Fruit fly (Drosophila melanogaster) whole organism, prepupa: ENCODE measurements around the gene plh.
A peak's percentile ranks its signal among the peaks of the same experiment; 100 is the strongest.

Experiments
- CG10631 ChIP-seq: fragments of 200-800 bp; sonication (Bioruptor generic); optimal IDR thresholded peaks from 2 replicates; lab custom pipeline; 2016; ENCODE audit warnings: missing biosample characterization, missing genetic modification characterization
- CG10669 ChIP-seq: fragments of 200-800 bp; sonication (Bioruptor generic); optimal IDR thresholded peaks from 3 replicates; lab custom pipeline; 2018; ENCODE audit warnings: missing biosample characterization, mild to moderate bottlenecking, missing genetic modification characterization, moderate library complexity
- CG11762 ChIP-seq: fragments of 200-800 bp; sonication (Bioruptor generic); optimal IDR thresholded peaks from 3 replicates; lab custom pipeline; 2016; ENCODE audit warnings: missing biosample characterization, missing genetic modification characterization; ENCODE audit not compliant: insufficient read depth
- CG11902 ChIP-seq: fragments of 200-800 bp; sonication (Bioruptor generic); optimal IDR thresholded peaks from 3 replicates; lab custom pipeline; 2016; ENCODE audit warnings: missing biosample characterization, missing genetic modification characterization
- CG1621 ChIP-seq: fragments of 200-800 bp; sonication (Bioruptor generic); optimal IDR thresholded peaks from 3 replicates; lab custom pipeline; 2018; ENCODE audit warnings: missing biosample characterization, mild to moderate bottlenecking, missing genetic modification characterization
- CG16779 ChIP-seq: fragments of 200-800 bp; sonication (Bioruptor generic); optimal IDR thresholded peaks from 3 replicates; lab custom pipeline; 2017; ENCODE audit warnings: missing biosample characterization, mild to moderate bottlenecking, missing genetic modification characterization
- CG3032 ChIP-seq: fragments of 200-800 bp; optimal IDR thresholded peaks from 2 replicates; lab custom pipeline; 2019; ENCODE audit warnings: missing biosample characterization, mild to moderate bottlenecking, missing genetic modification characterization, moderate library complexity
- CG32006 ChIP-seq: fragments of 200-800 bp; sonication (Bioruptor generic); optimal IDR thresholded peaks from 3 replicates; lab custom pipeline; 2017; ENCODE audit warnings: missing biosample characterization, mild to moderate bottlenecking, missing genetic modification characterization
- CG4318 ChIP-seq: fragments of 200-800 bp; sonication (Bioruptor generic); optimal IDR thresholded peaks from 3 replicates; lab custom pipeline; 2017; ENCODE audit warnings: missing biosample characterization, mild to moderate bottlenecking, missing genetic modification characterization
- CG6163 ChIP-seq: fragments of 200-800 bp; sonication (Bioruptor generic); IDR thresholded peaks from 3 replicates; pipeline ENCODE4 v1.3.6; 2022; ENCODE audit warnings: missing biosample characterization, missing genetic modification characterization
- CG6276 ChIP-seq: fragments of 200-800 bp; sonication (Bioruptor generic); optimal IDR thresholded peaks from 2 replicates; lab custom pipeline; 2017; ENCODE audit warnings: missing biosample characterization, mild to moderate bottlenecking, missing genetic modification characterization
- CG6808 ChIP-seq: fragments of 200-800 bp; sonication (Bioruptor generic); optimal IDR thresholded peaks from 3 replicates; lab custom pipeline; 2017; ENCODE audit warnings: missing biosample characterization, missing genetic modification characterization, mild to moderate bottlenecking, moderate library complexity, missing genetic modification reagents
- CG6854 ChIP-seq: fragments of 200-800 bp; sonication (Bioruptor generic); optimal IDR thresholded peaks from 2 replicates; lab custom pipeline; 2017; ENCODE audit warnings: missing biosample characterization, mild to moderate bottlenecking, missing genetic modification characterization
- CG7368 ChIP-seq: fragments of 200-800 bp; sonication (Bioruptor generic); optimal IDR thresholded peaks from 3 replicates; lab custom pipeline; 2016; ENCODE audit warnings: missing biosample characterization, missing genetic modification characterization
- CG8119 ChIP-seq: fragments of 200-800 bp; sonication (Bioruptor generic); IDR thresholded peaks from 3 replicates; pipeline ENCODE4 v1.3.6; 2022; ENCODE audit warnings: missing biosample characterization, missing genetic modification characterization
- CG9139 ChIP-seq: fragments of 200-800 bp; sonication (Bioruptor generic); optimal IDR thresholded peaks from 3 replicates; lab custom pipeline; 2017; ENCODE audit warnings: missing biosample characterization, mild to moderate bottlenecking, missing genetic modification characterization
- Eip75B ChIP-seq: fragments of 200-800 bp; sonication (Bioruptor generic); optimal IDR thresholded peaks from 3 replicates; lab custom pipeline; 2016; ENCODE audit warnings: missing biosample characterization, missing genetic modification characterization
- Eip78C ChIP-seq: fragments of 200-800 bp; sonication (Bioruptor generic); peaks from one replicate; lab custom pipeline; 2016; ENCODE audit warnings: missing biosample characterization, missing genetic modification characterization
- Eip93F ChIP-seq: fragments of 200-800 bp; sonication (Bioruptor generic); optimal IDR thresholded peaks from 2 replicates; lab custom pipeline; 2016; ENCODE audit warnings: missing biosample characterization, mild to moderate bottlenecking, missing genetic modification characterization
- Ets21C ChIP-seq: fragments of 200-800 bp; sonication (Bioruptor generic); optimal IDR thresholded peaks from 3 replicates; lab custom pipeline; 2016; ENCODE audit warnings: missing biosample characterization, missing genetic modification characterization
- Hr38 ChIP-seq: sonication (Bioruptor generic); optimal IDR thresholded peaks from 2 replicates; lab custom pipeline; 2016; ENCODE audit warnings: missing biosample characterization, missing genetic modification characterization
- Hr39 ChIP-seq: fragments of 200-800 bp; sonication (Bioruptor generic); optimal IDR thresholded peaks from 2 replicates; lab custom pipeline; 2016; ENCODE audit warnings: missing biosample characterization, missing genetic modification characterization
- Lpt ChIP-seq: fragments of 200-800 bp; sonication (Bioruptor generic); optimal IDR thresholded peaks from 3 replicates; lab custom pipeline; 2016; ENCODE audit warnings: missing biosample characterization, missing genetic modification characterization
- Met ChIP-seq: fragments of 200-800 bp; sonication (Bioruptor generic); optimal IDR thresholded peaks from 3 replicates; lab custom pipeline; 2016; ENCODE audit warnings: missing biosample characterization, missing genetic modification characterization
- OdsH ChIP-seq: fragments of 200-800 bp; sonication (Bioruptor generic); optimal IDR thresholded peaks from 3 replicates; lab custom pipeline; 2016; ENCODE audit warnings: missing biosample characterization, missing genetic modification characterization
- Smox ChIP-seq: fragments of 200-800 bp; sonication (Bioruptor generic); optimal IDR thresholded peaks from 3 replicates; lab custom pipeline; 2016; ENCODE audit warnings: missing biosample characterization, missing genetic modification characterization
- Sox14 ChIP-seq: fragments of 200-800 bp; sonication (Bioruptor generic); optimal IDR thresholded peaks from 3 replicates; lab custom pipeline; 2016; ENCODE audit warnings: missing biosample characterization, missing genetic modification characterization
- acj6 ChIP-seq: fragments of 200-800 bp; sonication (Bioruptor generic); optimal IDR thresholded peaks from 3 replicates; lab custom pipeline; 2016; ENCODE audit warnings: missing biosample characterization, missing genetic modification characterization
- dac ChIP-seq: fragments of 200-800 bp; sonication (Bioruptor generic); optimal IDR thresholded peaks from 2 replicates; lab custom pipeline; 2017; ENCODE audit warnings: missing biosample characterization, mild to moderate bottlenecking, missing genetic modification characterization
- dsx ChIP-seq: fragments of 200-800 bp; optimal IDR thresholded peaks from 3 replicates; lab custom pipeline; 2019; ENCODE audit warnings: missing biosample characterization, mild to moderate bottlenecking, missing genetic modification characterization, moderate library complexity; ENCODE audit not compliant: poor library complexity, severe bottlenecking
- eg ChIP-seq: fragments of 200-800 bp; sonication (Bioruptor generic); IDR thresholded peaks from 3 replicates; pipeline ENCODE4 v1.3.6; 2022; ENCODE audit warnings: missing biosample characterization, missing genetic modification characterization
- esn ChIP-seq: fragments of 200-800 bp; sonication (Bioruptor generic); optimal IDR thresholded peaks from 2 replicates; lab custom pipeline; 2016; ENCODE audit warnings: missing biosample characterization, mild to moderate bottlenecking, missing genetic modification characterization, moderate library complexity
- fd59A ChIP-seq: fragments of 200-800 bp; sonication (Bioruptor generic); optimal IDR thresholded peaks from 2 replicates; lab custom pipeline; 2017; ENCODE audit warnings: missing biosample characterization, mild to moderate bottlenecking, missing genetic modification characterization, missing genetic modification reagents
- fd85E ChIP-seq: fragments of 200-800 bp; sonication (Bioruptor generic); optimal IDR thresholded peaks from 3 replicates; lab custom pipeline; 2016; ENCODE audit warnings: missing biosample characterization, missing genetic modification characterization
- fkh ChIP-seq: fragments of 200-800 bp; sonication (Bioruptor generic); optimal IDR thresholded peaks from 3 replicates; lab custom pipeline; 2017; ENCODE audit warnings: missing biosample characterization, mild to moderate bottlenecking, missing genetic modification characterization, moderate library complexity
- lz ChIP-seq: fragments of 200-800 bp; sonication (Bioruptor generic); optimal IDR thresholded peaks from 3 replicates; lab custom pipeline; 2016; ENCODE audit warnings: missing biosample characterization, missing genetic modification characterization
- pdm3 ChIP-seq: fragments of 200-800 bp; sonication (Bioruptor generic); optimal IDR thresholded peaks from 3 replicates; lab custom pipeline; 2016; ENCODE audit warnings: missing biosample characterization, missing genetic modification characterization
- salr ChIP-seq, 2 experiments: fragments of 200-800 bp; sonication (Bioruptor generic); optimal IDR thresholded peaks; 3 replicates each; lab custom pipeline; 2016 to 2018; ENCODE audit warnings: missing biosample characterization in 2 of 2, missing genetic modification characterization in 2 of 2, mild to moderate bottlenecking in 1 of 2
- ss ChIP-seq, 2 experiments: fragments of 200-800 bp; sonication (Bioruptor generic); optimal IDR thresholded peaks; 2 replicates in 1 of 2; 3 replicates in 1 of 2; lab custom pipeline; 2017 to 2018; ENCODE audit warnings: mild to moderate bottlenecking in 2 of 2, missing biosample characterization in 2 of 2, missing genetic modification characterization in 2 of 2, moderate library complexity in 1 of 2
- svp ChIP-seq: fragments of 200-800 bp; sonication (Bioruptor generic); peaks from one replicate; lab custom pipeline; 2016; ENCODE audit warnings: missing biosample characterization, missing genetic modification characterization
- topi ChIP-seq: fragments of 200-800 bp; sonication (Bioruptor generic); optimal IDR thresholded peaks from 3 replicates; lab custom pipeline; 2016; ENCODE audit warnings: missing biosample characterization, missing genetic modification characterization
- vri ChIP-seq: fragments of 200-800 bp; sonication (Bioruptor generic); optimal IDR thresholded peaks from 3 replicates; lab custom pipeline; 2016; ENCODE audit warnings: missing biosample characterization, mild to moderate bottlenecking, missing genetic modification characterization

Gene plh

dm6 chr3R:4979143-4979728 lies 31.6 kb downstream of the plh start (continued):
- TF ChIP-seq CG11902 (GFP tag; lab: Kevin White, UChicago) (no peak), CG6163 (0 out of 3 replicates have a peak, but pooled peaks have one; percentile 9), CG8119 (no peak), Lpt (no peak), CG6276 (GFP tag; lab: Kevin White, UChicago) (no peak), dsx (GFP tag; lab: Kevin White, UChicago) (peak; percentile 57), CG16779 (tag; lab: Kevin White, UChicago) (no peak)

DNA sequence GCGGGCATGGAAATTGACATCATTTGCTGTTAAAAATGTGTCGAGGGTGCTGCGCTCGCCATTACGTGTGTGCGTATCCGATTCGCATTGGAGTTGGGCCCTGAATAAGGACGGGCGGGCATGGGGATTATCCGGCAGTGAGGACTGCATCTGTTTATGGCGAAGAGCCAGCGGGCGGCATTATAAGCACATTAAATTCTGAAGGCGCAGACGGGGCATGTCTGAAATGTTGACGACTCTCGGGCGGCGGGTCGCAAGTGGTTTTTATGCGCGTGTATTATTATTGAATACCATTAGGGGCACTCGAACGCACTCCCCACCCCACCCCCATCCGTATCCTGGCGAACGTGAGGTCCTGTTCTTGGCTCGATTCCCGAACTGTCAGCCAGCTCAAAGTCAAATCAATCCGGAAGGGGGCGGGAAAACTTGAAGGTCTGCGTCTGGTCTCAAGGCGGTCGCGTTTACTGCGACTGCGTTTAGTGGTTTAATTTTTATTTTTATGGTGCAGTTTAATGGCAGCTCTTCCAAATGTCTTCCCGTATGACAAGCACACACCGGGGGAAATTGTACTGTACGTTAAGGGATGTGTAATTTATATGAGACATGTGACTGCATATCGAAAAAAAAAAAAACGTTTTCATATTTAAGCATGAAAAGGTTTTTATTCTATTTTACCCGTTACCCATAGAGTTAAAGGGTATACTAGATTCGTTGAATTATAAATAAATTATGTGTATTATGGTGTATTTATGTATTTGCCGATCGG lies 32.4 kb downstream of the plh start:
- TF ChIP-seq dsx (GFP tag; lab: Kevin White, UChicago) (peak; percentile 4), Eip78C (GFP tag; lab: Kevin White, UChicago) (peak; percentile 62), CG6808 (no peak), CG1621 (peak; percentile 44), ss (GFP tag; optimal IDR thresholded peaks at IDR 0.05; lab: Kevin White, UChicago) (peak in 1 of 2 experiments; percentile 5)

DNA sequence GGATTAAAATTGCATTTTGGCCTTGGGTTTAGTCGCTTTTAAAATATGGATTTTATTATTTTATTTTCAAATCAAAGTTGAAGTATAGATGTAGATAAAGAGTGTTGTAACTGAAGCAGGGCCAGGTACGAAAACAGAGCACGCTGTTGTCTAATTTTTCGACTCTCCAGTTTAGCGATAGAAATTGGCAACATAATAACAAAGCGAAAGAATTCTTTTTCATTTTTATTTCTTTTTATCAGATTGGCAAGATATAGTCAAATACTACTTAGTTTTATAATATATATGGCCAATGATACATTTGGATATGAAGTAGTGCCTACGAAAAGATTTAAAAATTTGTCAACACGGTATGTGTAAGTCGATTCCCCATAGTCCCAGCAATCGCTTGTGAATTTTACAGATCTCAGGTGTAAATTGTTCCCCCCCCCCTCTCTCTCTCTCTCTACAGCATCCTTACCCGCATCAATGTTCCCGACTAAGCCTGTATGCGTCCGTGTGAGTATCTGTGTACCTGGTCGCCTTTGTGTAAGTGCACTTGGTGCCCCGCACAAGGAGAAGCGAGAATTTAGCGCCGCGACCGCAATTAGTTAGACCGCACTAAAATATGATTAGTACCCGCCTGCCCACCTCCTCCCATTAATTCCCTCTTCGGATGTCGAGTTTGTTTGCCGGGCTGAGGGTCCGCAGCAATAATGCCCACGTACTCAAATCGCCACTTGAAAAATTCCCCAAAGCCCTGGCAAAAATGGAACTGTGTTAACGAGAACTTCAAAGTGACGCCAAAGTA lies 34.8 kb downstream of the plh start:
- TF ChIP-seq CG16779 (tag; lab: Kevin White, UChicago): peak; percentile 5
- TF ChIP-seq CG32006 (GFP tag; lab: Kevin White, UChicago): no peak
- no peak for TF ChIP-seq CG7368 (GFP tag; lab: Kevin White, UChicago)
- TF ChIP-seq CG11902 (GFP tag; lab: Kevin White, UChicago): no peak
- peak; percentile 39 for TF ChIP-seq Met
- TF ChIP-seq topi (GFP tag; lab: Kevin White, UChicago): peak; percentile 7
- no peak for TF ChIP-seq acj6 (GFP tag; lab: Kevin White, UChicago)
- TF ChIP-seq Lpt: no peak
- TF ChIP-seq fkh (GFP tag; lab: Kevin White, UChicago): no peak
- peak; percentile 77 for TF ChIP-seq Eip78C (GFP tag; lab: Kevin White, UChicago)
- no peak for TF ChIP-seq salr (GFP tag; optimal IDR thresholded peaks at IDR 0.05; lab: Kevin White, UChicago)
- no peak for TF ChIP-seq Hr38 (GFP tag; lab: Kevin White, UChicago)
- no peak for TF ChIP-seq CG6163
- TF ChIP-seq eg (GFP tag; lab: Robert Waterston, UW): no peak
- TF ChIP-seq CG8119: no peak
- TF ChIP-seq dsx (GFP tag; lab: Kevin White, UChicago): no peak
- TF ChIP-seq Ets21C (GFP tag; lab: Kevin White, UChicago): no peak
- no peak for TF ChIP-seq dac (GFP tag; lab: Kevin White, UChicago)
- no peak for TF ChIP-seq CG10669
- no peak for TF ChIP-seq Eip93F (GFP tag; lab: Kevin White, UChicago)
- no peak for TF ChIP-seq fd59A
- peak; percentile 22 for TF ChIP-seq lz (GFP tag; lab: Kevin White, UChicago)
- no peak for TF ChIP-seq CG6854 (GFP tag; lab: Kevin White, UChicago)
- TF ChIP-seq CG3032 (tag; lab: Kevin White, UChicago): no peak
- TF ChIP-seq esn: peak; percentile 24
- no peak for TF ChIP-seq CG6808
- no peak for TF ChIP-seq fd85E (GFP tag; lab: Kevin White, UChicago)
- TF ChIP-seq CG10631: no peak
- TF ChIP-seq OdsH: no peak
- no peak for TF ChIP-seq vri (GFP tag; lab: Kevin White, UChicago)
- TF ChIP-seq CG11762 (GFP tag; lab: Kevin White, UChicago): no peak
- TF ChIP-seq CG9139 (GFP tag; lab: Kevin White, UChicago): no peak
- no peak for TF ChIP-seq Sox14 (GFP tag; lab: Kevin White, UChicago)
- no peak for TF ChIP-seq ss (GFP tag; optimal IDR thresholded peaks at IDR 0.05; lab: Kevin White, UChicago)
- TF ChIP-seq pdm3: no peak
- TF ChIP-seq CG4318: no peak
- no peak for TF ChIP-seq Hr39
- no peak for TF ChIP-seq Smox (GFP tag; lab: Kevin White, UChicago)
- TF ChIP-seq CG1621: no peak
- TF ChIP-seq Eip75B (GFP tag; lab: Kevin White, UChicago): peak; percentile 23
- peak; percentile 62 for TF ChIP-seq svp (GFP tag; lab: Kevin White, UChicago)
